Worm (Caenorhabditis elegans) whole organism, L2 larva: ENCODE results near the gene C24G6.8.
A peak's percentile ranks its signal among the peaks of the same experiment; 100 is the strongest.

Experiments used
- ama-1 ChIP-seq: fragments of 150-350 bp; optimal IDR thresholded peaks from 2 replicates; lab custom pipeline; 2018; ENCODE audit warnings: inconsistent platforms
- egl-27 ChIP-seq: sonication (generic microtip); optimal IDR thresholded peaks from 3 replicates; lab custom pipeline; 2017; ENCODE audit warnings: missing biosample characterization, missing genetic modification reagents, missing genetic modification characterization
- nhr-11 ChIP-seq: fragments of 150-350 bp; optimal IDR thresholded peaks from 2 replicates; lab custom pipeline; 2014; ENCODE audit warnings: missing biosample characterization, missing genetic modification characterization
- nhr-129 ChIP-seq: fragments of 150-350 bp; optimal IDR thresholded peaks from 2 replicates; lab custom pipeline; 2014; ENCODE audit warnings: missing biosample characterization, missing genetic modification characterization
- nhr-21 ChIP-seq: fragments of 150-350 bp; optimal IDR thresholded peaks from 2 replicates; lab custom pipeline; 2014; ENCODE audit warnings: missing biosample characterization, missing genetic modification characterization
- nhr-237 ChIP-seq: fragments of 150-350 bp; optimal IDR thresholded peaks from 2 replicates; lab custom pipeline; 2014; ENCODE audit warnings: missing biosample characterization, missing genetic modification characterization
- nhr-6 ChIP-seq: fragments of 150-350 bp; optimal IDR thresholded peaks from 2 replicates; lab custom pipeline; 2014; ENCODE audit warnings: missing biosample characterization, missing genetic modification characterization
- skn-1 ChIP-seq: sonication (generic microtip); optimal IDR thresholded peaks from 2 replicates; lab custom pipeline; 2017; ENCODE audit warnings: missing biosample characterization, missing genetic modification characterization
- snpc-4 ChIP-seq: fragments of 150-350 bp; optimal IDR thresholded peaks from 2 replicates; lab custom pipeline; 2014; ENCODE audit warnings: missing biosample characterization, missing genetic modification characterization
- unc-62 ChIP-seq: fragments of 150-350 bp; optimal IDR thresholded peaks from 2 replicates; lab custom pipeline; 2014; ENCODE audit warnings: missing biosample characterization, missing genetic modification reagents, missing genetic modification characterization
- zag-1 ChIP-seq: fragments of 150-350 bp; optimal IDR thresholded peaks from 2 replicates; lab custom pipeline; 2014; ENCODE audit warnings: missing biosample characterization, missing genetic modification characterization

- TF ChIP-seq unc-62 (GFP tag; lab: Kevin White, UChicago) (no peak), ama-1 (lab: Kevin White, UChicago) (no peak), nhr-21 (tag; lab: Kevin White, UChicago) (no peak), snpc-4 (tag; lab: Kevin White, UChicago) (no peak), egl-27 (tag; lab: Kevin White, UChicago) (no peak), nhr-6 (tag; lab: Kevin White, UChicago) (no peak), nhr-11 (tag; lab: Kevin White, UChicago) (no peak), zag-1 (no peak), skn-1 (no peak), nhr-129 (tag; lab: Kevin White, UChicago) (peak; percentile 19), nhr-237 (tag; lab: Kevin White, UChicago) (no peak)
Observed at ce11 chrV:5521735-5522241, 13.9 kb downstream of the C24G6.8 start, which contains the start of gene hir-1.
